Fruit fly (Drosophila melanogaster) whole organism, pupa: Measurements from ENCODE around the gene SNRPG.

Experiments
- CG15710 ChIP-seq: fragments of 200-800 bp; sonication (Bioruptor generic); optimal IDR thresholded peaks from 2 replicates; lab custom pipeline; 2018; ENCODE audit warnings: missing biosample characterization, mild to moderate bottlenecking, missing genetic modification characterization, moderate library complexity
- CG34367 ChIP-seq: fragments of 200-800 bp; sonication (Bioruptor generic); optimal IDR thresholded peaks from 2 replicates; lab custom pipeline; 2018; ENCODE audit warnings: missing biosample characterization, mild to moderate bottlenecking, missing genetic modification characterization
- CG8301 ChIP-seq: fragments of 200-800 bp; sonication (Bioruptor generic); optimal IDR thresholded peaks from 2 replicates; lab custom pipeline; 2018; ENCODE audit warnings: missing biosample characterization, mild to moderate bottlenecking, missing genetic modification characterization
- Pif1A ChIP-seq: fragments of 200-800 bp; sonication (Bioruptor generic); optimal IDR thresholded peaks from 3 replicates; lab custom pipeline; 2016; ENCODE audit warnings: missing biosample characterization, missing genetic modification characterization

- peak; percentile 79 for TF ChIP-seq CG15710 (tag; lab: Kevin White, UChicago)
- peak; percentile 71 for TF ChIP-seq CG34367 (tag; lab: Kevin White, UChicago)
- peak; percentile 72 for TF ChIP-seq CG8301
- peak; percentile 72 for TF ChIP-seq Pif1A (GFP tag; lab: Kevin White, UChicago)
These were observed at the start of gene SNRPG, which contains the start of gene mthl1 for dm6 chrX:16640260-16641100.
